Fruit fly (Drosophila melanogaster) whole organism, embryonic: ENCODE results near the gene Zip88E.

Experiments
- Atf6 ChIP-seq: fragments of 200-800 bp; sonication (Bioruptor generic); IDR thresholded peaks from 2 replicates; pipeline ENCODE4 v1.3.6; 2022; ENCODE audit warnings: missing biosample characterization, missing genetic modification characterization
- BEAF-32 ChIP-seq: fragments of 200-800 bp; sonication (Bioruptor generic); optimal IDR thresholded peaks from 3 replicates; lab custom pipeline; 2017; ENCODE audit warnings: missing biosample characterization, missing genetic modification characterization, mild to moderate bottlenecking, moderate library complexity, missing genetic modification reagents
- BtbVII ChIP-seq: fragments of 200-800 bp; sonication (Bioruptor generic); optimal IDR thresholded peaks from 3 replicates; lab custom pipeline; 2017; ENCODE audit warnings: missing biosample characterization, mild to moderate bottlenecking, missing genetic modification characterization
- CG11695 ChIP-seq: fragments of 200-800 bp; sonication (Bioruptor generic); IDR thresholded peaks from 3 replicates; pipeline ENCODE4 v1.3.6; 2022; ENCODE audit warnings: missing biosample characterization, missing genetic modification characterization
- CG12104 ChIP-seq: fragments of 200-800 bp; sonication (Bioruptor generic); optimal IDR thresholded peaks from 3 replicates; lab custom pipeline; 2016; ENCODE audit warnings: missing biosample characterization, missing genetic modification characterization
- CG12299 ChIP-seq: fragments of 200-800 bp; sonication (Bioruptor generic); optimal IDR thresholded peaks from 2 replicates; lab custom pipeline; 2018; ENCODE audit warnings: missing biosample characterization, mild to moderate bottlenecking, missing genetic modification characterization
- CG14050 ChIP-seq: fragments of 200-800 bp; sonication (Bioruptor generic); IDR thresholded peaks from 3 replicates; pipeline ENCODE4 v1.3.6; 2022; ENCODE audit warnings: missing biosample characterization, missing genetic modification characterization
- CG14441 ChIP-seq: fragments of 200-800 bp; sonication (Bioruptor generic); IDR thresholded peaks from 2 replicates; pipeline ENCODE4 v1.3.6; 2022; ENCODE audit warnings: missing biosample characterization, missing genetic modification characterization
- CG15479 ChIP-seq: fragments of 200-800 bp; sonication (Bioruptor generic); optimal IDR thresholded peaks from 3 replicates; lab custom pipeline; 2019; ENCODE audit warnings: missing biosample characterization, mild to moderate bottlenecking, missing genetic modification characterization, moderate library complexity
- CG15514 ChIP-seq: fragments of 200-800 bp; sonication (Bioruptor generic); optimal IDR thresholded peaks from 3 replicates; lab custom pipeline; 2017; ENCODE audit warnings: missing biosample characterization, missing genetic modification characterization, mild to moderate bottlenecking, moderate library complexity, missing genetic modification reagents
- CG18011 ChIP-seq: fragments of 200-800 bp; sonication (Bioruptor generic); optimal IDR thresholded peaks from 2 replicates; lab custom pipeline; 2017; ENCODE audit warnings: missing biosample characterization, missing genetic modification characterization, mild to moderate bottlenecking, moderate library complexity, missing genotype
- CG30431 ChIP-seq: fragments of 200-800 bp; sonication (Bioruptor generic); optimal IDR thresholded peaks from 2 replicates; lab custom pipeline; 2017; ENCODE audit warnings: missing biosample characterization, missing genetic modification characterization
- CG34224 ChIP-seq: fragments of 200-800 bp; sonication (Bioruptor generic); IDR thresholded peaks from 3 replicates; pipeline ENCODE4 v1.3.6; 2022; ENCODE audit warnings: missing biosample characterization, missing genetic modification characterization; ENCODE audit not compliant: partially characterized antibody
- CG3995 ChIP-seq: fragments of 200-800 bp; sonication (Bioruptor generic); optimal IDR thresholded peaks from 3 replicates; lab custom pipeline; 2016; ENCODE audit warnings: missing biosample characterization, missing genetic modification characterization
- CG5245 ChIP-seq: fragments of 200-800 bp; sonication (Bioruptor generic); optimal IDR thresholded peaks from 3 replicates; lab custom pipeline; 2016; ENCODE audit warnings: missing biosample characterization, missing genetic modification characterization
- CG8765 ChIP-seq: fragments of 200-800 bp; sonication (Bioruptor generic); IDR thresholded peaks from 2 replicates; pipeline ENCODE4 v1.3.6; 2022; ENCODE audit warnings: missing biosample characterization, missing genetic modification characterization
- CG9609 ChIP-seq: fragments of 200-800 bp; sonication (Bioruptor generic); optimal IDR thresholded peaks from 3 replicates; lab custom pipeline; 2016; ENCODE audit warnings: missing biosample characterization, missing genetic modification characterization
- Chrac-16 ChIP-seq: fragments of 200-800 bp; sonication (Bioruptor generic); optimal IDR thresholded peaks from 3 replicates; lab custom pipeline; 2016; ENCODE audit warnings: missing biosample characterization, missing genetic modification characterization
- CkIIα-i1 ChIP-seq: fragments of 200-800 bp; sonication (Bioruptor generic); IDR thresholded peaks from 2 replicates; pipeline ENCODE4 v1.3.6; 2022; ENCODE audit warnings: missing biosample characterization, missing genetic modification characterization
- Dad ChIP-seq: fragments of 200-800 bp; sonication (Bioruptor generic); optimal IDR thresholded peaks from 3 replicates; lab custom pipeline; 2016; ENCODE audit warnings: missing biosample characterization, missing genetic modification characterization
- Dp ChIP-seq: fragments of 200-800 bp; sonication (Bioruptor generic); optimal IDR thresholded peaks from 2 replicates; lab custom pipeline; 2018; ENCODE audit warnings: missing biosample characterization, mild to moderate bottlenecking, missing genetic modification characterization, moderate library complexity
- HLH54F ChIP-seq: fragments of 200-800 bp; sonication (Bioruptor generic); optimal IDR thresholded peaks from 3 replicates; lab custom pipeline; 2016; ENCODE audit warnings: missing biosample characterization, missing genetic modification characterization
- MESR4 ChIP-seq: fragments of 200-800 bp; sonication (Bioruptor generic); optimal IDR thresholded peaks from 2 replicates; lab custom pipeline; 2018; ENCODE audit warnings: missing biosample characterization, mild to moderate bottlenecking, missing genetic modification characterization, moderate library complexity
- NfI ChIP-seq: fragments of 200-800 bp; sonication (Bioruptor generic); optimal IDR thresholded peaks from 3 replicates; lab custom pipeline; 2018; ENCODE audit warnings: missing biosample characterization, mild to moderate bottlenecking, missing genetic modification characterization, moderate library complexity
- Sox102F ChIP-seq: fragments of 200-800 bp; sonication (Bioruptor generic); optimal IDR thresholded peaks from 2 replicates; lab custom pipeline; 2018; ENCODE audit warnings: missing biosample characterization, mild to moderate bottlenecking, missing genetic modification characterization, moderate library complexity
- Sry-β ChIP-seq: fragments of 200-800 bp; sonication (Bioruptor generic); optimal IDR thresholded peaks from 2 replicates; lab custom pipeline; 2018; ENCODE audit warnings: missing biosample characterization, mild to moderate bottlenecking, missing genetic modification characterization, moderate library complexity
- abd-A ChIP-seq: fragments of 200-800 bp; sonication (Bioruptor generic); optimal IDR thresholded peaks from 3 replicates; lab custom pipeline; 2019; ENCODE audit warnings: missing biosample characterization, mild to moderate bottlenecking, missing genetic modification characterization, moderate library complexity
- ap ChIP-seq: fragments of 200-800 bp; sonication (Bioruptor generic); IDR thresholded peaks from 2 replicates; pipeline ENCODE4 v1.3.6; 2022; ENCODE audit warnings: missing biosample characterization, missing genetic modification characterization
- cas ChIP-seq: fragments of 200-800 bp; sonication (Bioruptor generic); IDR thresholded peaks from 2 replicates; pipeline ENCODE4 v1.3.6; 2022; ENCODE audit warnings: missing biosample characterization, missing genetic modification characterization
- chm ChIP-seq: fragments of 200-800 bp; sonication (Bioruptor generic); IDR thresholded peaks from 2 replicates; pipeline ENCODE4 v1.3.6; 2022; ENCODE audit warnings: missing biosample characterization, missing genetic modification characterization
- crol ChIP-seq: fragments of 200-800 bp; sonication (Bioruptor generic); IDR thresholded peaks from 2 replicates; pipeline ENCODE4 v1.3.6; 2022; ENCODE audit warnings: missing biosample characterization, missing genetic modification characterization
- cwo ChIP-seq: fragments of 200-800 bp; sonication (Bioruptor generic); optimal IDR thresholded peaks from 3 replicates; lab custom pipeline; 2017; ENCODE audit warnings: missing biosample characterization, missing genetic modification characterization, mild to moderate bottlenecking, moderate library complexity, missing genetic modification reagents
- dimm ChIP-seq: fragments of 200-800 bp; sonication (Bioruptor generic); IDR thresholded peaks from 2 replicates; pipeline ENCODE4 v1.3.6; 2022; ENCODE audit warnings: missing biosample characterization, missing genetic modification characterization
- emc ChIP-seq: fragments of 200-800 bp; sonication (Bioruptor generic); optimal IDR thresholded peaks from 2 replicates; lab custom pipeline; 2016; ENCODE audit warnings: missing biosample characterization, missing genetic modification characterization
- gsb ChIP-seq: fragments of 200-800 bp; sonication (Bioruptor generic); IDR thresholded peaks from 2 replicates; pipeline ENCODE4 v1.3.6; 2022; ENCODE audit warnings: missing biosample characterization, missing genetic modification characterization
- h ChIP-seq: fragments of >200 bp; optimal IDR thresholded peaks from 2 replicates; lab custom pipeline; 2017
- hkb ChIP-seq, 2 experiments: fragments of 200-800 bp in 1 of 2; fragments of >200 bp in 1 of 2; sonication (Bioruptor generic) in 1 of 2; IDR thresholded peaks in 1 of 2; optimal IDR thresholded peaks in 1 of 2; 2 replicates each; pipeline versions ENCODE4 v1.3.6 to Lab custom; 2017 to 2022; ENCODE audit warnings: missing biosample characterization in 1 of 2, missing genetic modification characterization in 1 of 2
- ind ChIP-seq: fragments of 200-800 bp; sonication (Bioruptor generic); optimal IDR thresholded peaks from 3 replicates; lab custom pipeline; 2016; ENCODE audit warnings: missing biosample characterization, missing genetic modification characterization
- insv ChIP-seq, 2 experiments: fragments of 200-800 bp; sonication (Bioruptor generic); optimal IDR thresholded peaks; 3 replicates each; lab custom pipeline; 2016 to 2018; ENCODE audit warnings: missing biosample characterization in 2 of 2, missing genetic modification characterization in 2 of 2
- jigr1 ChIP-seq: fragments of 200-800 bp; sonication (Bioruptor generic); IDR thresholded peaks from 3 replicates; pipeline ENCODE4 v1.3.6; 2022; ENCODE audit warnings: missing biosample characterization, missing genetic modification characterization
- kah ChIP-seq: fragments of 200-800 bp; sonication (Bioruptor generic); optimal IDR thresholded peaks from 2 replicates; lab custom pipeline; 2018; ENCODE audit warnings: missing biosample characterization, mild to moderate bottlenecking, missing genetic modification characterization
- org-1 ChIP-seq: fragments of 200-800 bp; sonication (Bioruptor generic); optimal IDR thresholded peaks from 2 replicates; lab custom pipeline; 2017; ENCODE audit warnings: missing biosample characterization, missing genetic modification characterization
- sd ChIP-seq: fragments of 200-800 bp; sonication (Bioruptor generic); optimal IDR thresholded peaks from 3 replicates; lab custom pipeline; 2018; ENCODE audit warnings: missing biosample characterization, mild to moderate bottlenecking, missing genetic modification characterization, moderate library complexity
- sens-2 ChIP-seq: fragments of 200-800 bp; sonication (Bioruptor generic); IDR thresholded peaks from 2 replicates; pipeline ENCODE4 v1.3.6; 2022; ENCODE audit warnings: missing biosample characterization, missing genetic modification characterization
- shn ChIP-seq: fragments of 200-800 bp; sonication (Bioruptor generic); optimal IDR thresholded peaks from 3 replicates; lab custom pipeline; 2016; ENCODE audit warnings: missing biosample characterization, missing genetic modification characterization
- sna ChIP-seq: fragments of 200-800 bp; sonication (Bioruptor generic); IDR thresholded peaks from 2 replicates; pipeline ENCODE4 v1.3.6; 2022; ENCODE audit warnings: missing biosample characterization, missing genetic modification characterization; ENCODE audit not compliant: partially characterized antibody
- ssp ChIP-seq: fragments of 200-800 bp; sonication (Bioruptor generic); IDR thresholded peaks from 2 replicates; pipeline ENCODE4 v1.3.6; 2022; ENCODE audit warnings: missing biosample characterization, missing genetic modification characterization
- tio ChIP-seq: fragments of 200-800 bp; sonication (Bioruptor generic); optimal IDR thresholded peaks from 2 replicates; lab custom pipeline; 2017; ENCODE audit warnings: missing biosample characterization, missing genetic modification characterization, inconsistent platforms
- vnd ChIP-seq: fragments of 200-800 bp; sonication (Bioruptor generic); IDR thresholded peaks from 3 replicates; pipeline ENCODE4 v1.3.6; 2022; ENCODE audit warnings: missing biosample characterization, missing genetic modification characterization; ENCODE audit not compliant: partially characterized antibody

The Zip88E gene

dm6 chr3R:15268856-15269255 is 394 bp downstream of the Zip88E start:
- TF ChIP-seq CG12104 (GFP tag; lab: Kevin White, UChicago) (no peak), kah (peak; percentile 71), sna (no peak), CG30431 (GFP tag; lab: Kevin White, UChicago) (no peak), CG34224 (GFP tag; lab: Robert Waterston, UW) (0 out of 3 replicates have a peak, but pooled peaks have one; percentile 27), cas (GFP tag; lab: Robert Waterston, UW) (no peak), CG3995 (GFP tag; lab: Kevin White, UChicago) (no peak)

dm6 chr3R:15275158-15275623 is 6.7 kb downstream of the Zip88E start, which contains the start of the genes Cp190 and CG4338:
Gene Cp190, minus strand, starts transcription at chr3R:15275241.
Gene CG4338, plus strand, starts transcription at chr3R:15275522.
- TF ChIP-seq org-1 = peak; percentile 96
- TF ChIP-seq CG11695 = peak; percentile 97
- peak; percentile 93 for TF ChIP-seq BEAF-32 (GFP tag; lab: Kevin White, UChicago)
- peak; percentile 98 for TF ChIP-seq NfI
- no peak for TF ChIP-seq hkb (optimal IDR thresholded peaks at IDR 0.05; lab: Kevin White, UChicago)
- TF ChIP-seq hkb (GFP tag; IDR thresholded peaks at IDR 0.05; lab: Robert Waterston, UW) = peak; percentile 97
- peak; percentile 52 for TF ChIP-seq Dp (GFP tag; lab: Kevin White, UChicago)
- TF ChIP-seq emc = peak; percentile 78
- peak; percentile 75 for TF ChIP-seq Sry-β (GFP tag; lab: Kevin White, UChicago)
- peak; percentile 97 for TF ChIP-seq BtbVII
- TF ChIP-seq h = no peak
- TF ChIP-seq CkIIα-i1 (GFP tag; lab: Robert Waterston, UW) = 0 out of 2 replicates have a peak, but pooled peaks have one; percentile 13
- peak; percentile 84 for TF ChIP-seq shn
- no peak for TF ChIP-seq abd-A (tag; lab: Kevin White, UChicago)
- peak; percentile 81 for TF ChIP-seq CG15479
- peak; percentile 93 for TF ChIP-seq CG15514 (GFP tag; lab: Kevin White, UChicago)
- peak; percentile 98 for TF ChIP-seq Sox102F (GFP tag; lab: Kevin White, UChicago)
- TF ChIP-seq Atf6 (GFP tag; lab: Robert Waterston, UW) = peak; percentile 97
- peak; percentile 90 for TF ChIP-seq HLH54F
- TF ChIP-seq CG9609 (GFP tag; lab: Kevin White, UChicago) = peak; percentile 89
- peak; percentile 94 for TF ChIP-seq sd (tag; lab: Kevin White, UChicago)
- TF ChIP-seq CG14050 (GFP tag; lab: Robert Waterston, UW) = peak; percentile 91
- peak; percentile 95 for TF ChIP-seq cwo (GFP tag; lab: Kevin White, UChicago)
- peak; percentile 91 for TF ChIP-seq ap
- peak; percentile 87 for TF ChIP-seq Dad (GFP tag; lab: Kevin White, UChicago)
- peak; percentile 88 for TF ChIP-seq CG18011 (GFP tag; lab: Kevin White, UChicago)
- peak in 1 of 2 experiments; percentile 85 for TF ChIP-seq insv (GFP tag; optimal IDR thresholded peaks at IDR 0.05; lab: Kevin White, UChicago)
- TF ChIP-seq ind (GFP tag; lab: Kevin White, UChicago) = peak; percentile 98
- TF ChIP-seq dimm (GFP tag; lab: Robert Waterston, UW) = peak; percentile 88
- peak; percentile 91 for TF ChIP-seq ssp (GFP tag; lab: Robert Waterston, UW)
- peak; percentile 60 for TF ChIP-seq vnd
- TF ChIP-seq chm = peak; percentile 93
- TF ChIP-seq MESR4 (GFP tag; lab: Kevin White, UChicago) = peak; percentile 61
- peak; percentile 89 for TF ChIP-seq CG8765 (GFP tag; lab: Robert Waterston, UW)
- TF ChIP-seq CG12299 (tag; lab: Kevin White, UChicago) = peak; percentile 99
- TF ChIP-seq jigr1 = peak; percentile 93
- peak; percentile 94 for TF ChIP-seq sens-2
- TF ChIP-seq gsb = peak; percentile 92
- TF ChIP-seq crol (GFP tag; lab: Robert Waterston, UW) = peak; percentile 71
- peak; percentile 93 for TF ChIP-seq CG5245 (GFP tag; lab: Kevin White, UChicago)
- peak; percentile 98 for TF ChIP-seq Chrac-16 (GFP tag; lab: Kevin White, UChicago)
- TF ChIP-seq tio = no peak
- TF ChIP-seq CG14441 (GFP tag; lab: Robert Waterston, UW) = peak; percentile 95
